Worm (Caenorhabditis elegans) whole organism, L3 larva: ENCODE data around the gene nprl-3.

ENCODE experiments used
- R02D3.7 ChIP-seq: fragments of 150-350 bp; optimal IDR thresholded peaks from 2 replicates; lab custom pipeline; 2014; ENCODE audit warnings: missing biosample characterization, missing genetic modification characterization
- ceh-82 ChIP-seq: fragments of 150-350 bp; optimal IDR thresholded peaks from 2 replicates; lab custom pipeline; 2014; ENCODE audit warnings: missing biosample characterization, missing genetic modification characterization
- lin-15B ChIP-seq: fragments of 150-350 bp; optimal IDR thresholded peaks from 2 replicates; lab custom pipeline; 2014; ENCODE audit warnings: missing biosample characterization, missing genetic modification characterization
- nhr-23 ChIP-seq: fragments of 150-350 bp; optimal IDR thresholded peaks from 2 replicates; lab custom pipeline; 2014; ENCODE audit warnings: missing biosample characterization, missing genetic modification reagents, missing genetic modification characterization
- nhr-25 ChIP-seq: sonication (generic microtip); optimal IDR thresholded peaks from 2 replicates; lab custom pipeline; 2017; ENCODE audit warnings: missing biosample characterization, missing genetic modification characterization
- nhr-76 ChIP-seq: fragments of 150-350 bp; sonication (generic microtip); optimal IDR thresholded peaks from 5 replicates; lab custom pipeline; 2014; ENCODE audit warnings: missing biosample characterization, missing genetic modification characterization
- skn-1 ChIP-seq: fragments of 150-350 bp; optimal IDR thresholded peaks from 2 replicates; lab custom pipeline; 2014; ENCODE audit warnings: missing biosample characterization, missing genetic modification characterization
- snpc-4 ChIP-seq: fragments of 150-350 bp; optimal IDR thresholded peaks from 2 replicates; lab custom pipeline; 2014; ENCODE audit warnings: missing biosample characterization, missing genetic modification characterization
- unc-39 ChIP-seq: sonication (generic microtip); optimal IDR thresholded peaks from 4 replicates; lab custom pipeline; 2017; ENCODE audit warnings: missing biosample characterization, missing genetic modification characterization
- unc-62 ChIP-seq: fragments of 150-350 bp; sonication (generic microtip); optimal IDR thresholded peaks from 4 replicates; lab custom pipeline; 2014; ENCODE audit warnings: missing biosample characterization, missing genetic modification reagents, missing genetic modification characterization
- zag-1 ChIP-seq: fragments of 150-350 bp; optimal IDR thresholded peaks from 2 replicates; lab custom pipeline; 2014; ENCODE audit warnings: missing biosample characterization, missing genetic modification characterization

ce11 chrIV:8291232-8291631 is 6.1 kb upstream of the nprl-3 start, which contains the start of gene K07H8.2:
- TF ChIP-seq snpc-4 (tag; lab: Kevin White, UChicago): no peak
- no peak for TF ChIP-seq ceh-82
- no peak for TF ChIP-seq R02D3.7
- TF ChIP-seq unc-62 (GFP tag; lab: Kevin White, UChicago): no peak
- TF ChIP-seq unc-39 (tag; lab: Kevin White, UChicago): no peak
- TF ChIP-seq nhr-23 (tag; lab: Kevin White, UChicago): no peak
- TF ChIP-seq zag-1 (tag; lab: Kevin White, UChicago): no peak
- no peak for TF ChIP-seq lin-15B (tag; lab: Kevin White, UChicago)
- no peak for TF ChIP-seq nhr-25 (tag; lab: Kevin White, UChicago)
- no peak for TF ChIP-seq nhr-76 (tag; lab: Kevin White, UChicago)
- TF ChIP-seq skn-1 (tag; lab: Kevin White, UChicago): no peak
